Worm (Caenorhabditis elegans) whole organism, young adult: ENCODE results near the gene Y41D4B.24.

Experiments
- B0019.2 ChIP-seq: fragments of 200-800 bp; sonication (Bioruptor generic); conservative IDR thresholded peaks from 2 replicates; pipeline ENCODE4 v1.3.6; 2022; ENCODE audit warnings: missing genetic modification reagents, missing genetic modification characterization, missing compliant biosample characterization
- B0035.1 ChIP-seq: sonication (generic microtip); optimal IDR thresholded peaks from 2 replicates; lab custom pipeline; 2016; ENCODE audit warnings: missing genetic modification characterization, mild to moderate bottlenecking, missing compliant biosample characterization, missing genotype, missing genetic modification reagents
- B0261.1 ChIP-seq: sonication (generic microtip); optimal IDR thresholded peaks from 2 replicates; lab custom pipeline; 2016; ENCODE audit warnings: mild to moderate bottlenecking, missing genetic modification characterization, moderate library complexity, missing compliant biosample characterization
- F23B12.7 ChIP-seq: sonication (generic microtip); optimal IDR thresholded peaks from 2 replicates; lab custom pipeline; 2017; ENCODE audit warnings: missing genetic modification characterization, mild to moderate bottlenecking, missing compliant biosample characterization, antibody characterized with exemption, moderate library complexity; ENCODE audit not compliant: insufficient read depth
- F33H1.4 ChIP-seq: fragments of 200-800 bp; sonication (Bioruptor generic); IDR thresholded peaks from 2 replicates; pipeline ENCODE4 v1.3.6; 2022; ENCODE audit warnings: missing genetic modification reagents, missing genetic modification characterization, missing compliant biosample characterization
- F57A8.1 ChIP-seq: fragments of 200-800 bp; sonication (Bioruptor generic); optimal IDR thresholded peaks from 2 replicates; lab custom pipeline; 2018; ENCODE audit warnings: mild to moderate bottlenecking, missing genetic modification characterization, moderate library complexity, missing compliant biosample characterization
- Y79H2A.3 ChIP-seq: fragments of 200-800 bp; sonication (Bioruptor generic); conservative IDR thresholded peaks from 2 replicates; pipeline ENCODE4 v1.3.6; 2022; ENCODE audit warnings: missing genetic modification reagents, missing genetic modification characterization, missing compliant biosample characterization
- Y95B8A.8 ChIP-seq: fragments of 200-800 bp; sonication (Bioruptor generic); IDR thresholded peaks from 2 replicates; pipeline ENCODE4 v1.3.6; 2022; ENCODE audit warnings: missing genetic modification reagents, missing genetic modification characterization, missing compliant biosample characterization
- athp-1 ChIP-seq: sonication (generic microtip); optimal IDR thresholded peaks from 2 replicates; lab custom pipeline; 2017; ENCODE audit warnings: mild to moderate bottlenecking, missing genetic modification characterization, missing compliant biosample characterization
- attf-5 ChIP-seq: fragments of 200-800 bp; sonication (Bioruptor generic); optimal IDR thresholded peaks from 2 replicates; lab custom pipeline; 2018; ENCODE audit warnings: mild to moderate bottlenecking, missing genetic modification characterization, missing compliant biosample characterization
- ccch-3 ChIP-seq: fragments of 200-800 bp; sonication (Bioruptor generic); optimal IDR thresholded peaks from 2 replicates; lab custom pipeline; 2018; ENCODE audit warnings: mild to moderate bottlenecking, missing genetic modification characterization, missing compliant biosample characterization
- cebp-1 ChIP-seq, 2 experiments: fragments of 200-800 bp in 1 of 2; sonication (Bioruptor generic) in 1 of 2; sonication (generic microtip) in 1 of 2; IDR thresholded peaks in 1 of 2; optimal IDR thresholded peaks in 1 of 2; 2 replicates each; pipeline versions ENCODE4 v1.3.6 to Lab custom; 2017 to 2022; ENCODE audit warnings: missing compliant biosample characterization in 2 of 2, missing genetic modification characterization in 2 of 2, mild to moderate bottlenecking in 1 of 2, missing genetic modification reagents in 1 of 2, moderate library complexity in 1 of 2
- cebp-2 ChIP-seq: fragments of 200-800 bp; sonication (Bioruptor generic); IDR thresholded peaks from 2 replicates; pipeline ENCODE4 v1.3.6; 2022; ENCODE audit warnings: missing genetic modification characterization, missing compliant biosample characterization
- ceh-100 ChIP-seq: fragments of 200-800 bp; sonication (Bioruptor generic); IDR thresholded peaks from 2 replicates; pipeline ENCODE4 v1.3.6; 2022; ENCODE audit warnings: missing genetic modification reagents, missing genetic modification characterization, missing compliant biosample characterization
- ceh-79 ChIP-seq: sonication (generic microtip); optimal IDR thresholded peaks from 2 replicates; lab custom pipeline; 2017; ENCODE audit warnings: mild to moderate bottlenecking, missing genetic modification characterization, missing compliant biosample characterization
- ceh-91 ChIP-seq: fragments of 200-800 bp; sonication (Bioruptor generic); IDR thresholded peaks from 2 replicates; pipeline ENCODE4 v1.3.6; 2022; ENCODE audit warnings: missing genetic modification reagents, missing genetic modification characterization, missing compliant biosample characterization
- chd-7 ChIP-seq: sonication (generic microtip); optimal IDR thresholded peaks from 2 replicates; lab custom pipeline; 2016; ENCODE audit warnings: mild to moderate bottlenecking, missing genetic modification characterization, moderate library complexity, missing compliant biosample characterization
- dox-1 ChIP-seq: fragments of 200-800 bp; sonication (Bioruptor generic); IDR thresholded peaks from 2 replicates; pipeline ENCODE4 v1.3.6; 2022; ENCODE audit warnings: missing genetic modification reagents, missing genetic modification characterization, missing compliant biosample characterization
- dpl-1 ChIP-seq: fragments of 150-350 bp; optimal IDR thresholded peaks from 2 replicates; lab custom pipeline; 2014; ENCODE audit warnings: missing biosample characterization, missing genetic modification reagents, missing genetic modification characterization
- egl-44 ChIP-seq: fragments of 200-800 bp; sonication (Bioruptor generic); IDR thresholded peaks from 2 replicates; pipeline ENCODE4 v1.3.6; 2022; ENCODE audit warnings: missing genetic modification reagents, missing genetic modification characterization, missing compliant biosample characterization
- ets-4 ChIP-seq: fragments of 200-800 bp; sonication (Bioruptor generic); optimal IDR thresholded peaks from 2 replicates; lab custom pipeline; 2018; ENCODE audit warnings: mild to moderate bottlenecking, missing genetic modification characterization, missing compliant biosample characterization
- lin-26 ChIP-seq: fragments of 200-800 bp; sonication (Bioruptor generic); IDR thresholded peaks from 2 replicates; pipeline ENCODE4 v1.3.6; 2022; ENCODE audit warnings: missing genetic modification reagents, missing genetic modification characterization, missing compliant biosample characterization
- lsl-1 ChIP-seq: fragments of 200-800 bp; sonication (Bioruptor generic); optimal IDR thresholded peaks from 2 replicates; lab custom pipeline; 2018; ENCODE audit warnings: mild to moderate bottlenecking, missing genetic modification characterization, moderate library complexity, missing compliant biosample characterization
- madf-3 ChIP-seq: fragments of 200-800 bp; sonication (Bioruptor generic); IDR thresholded peaks from 2 replicates; pipeline ENCODE4 v1.3.6; 2022; ENCODE audit warnings: missing genetic modification reagents, missing genetic modification characterization, missing compliant biosample characterization
- nfya-1 ChIP-seq: sonication (generic microtip); optimal IDR thresholded peaks from 2 replicates; lab custom pipeline; 2017; ENCODE audit warnings: antibody characterized with exemption, missing compliant biosample characterization, missing genetic modification characterization, borderline replicate concordance; ENCODE audit not compliant: insufficient read depth
- nfyb-1 ChIP-seq: fragments of 200-800 bp; sonication (Bioruptor generic); IDR thresholded peaks from 2 replicates; pipeline ENCODE4 v1.3.6; 2022; ENCODE audit warnings: missing genetic modification reagents, missing genetic modification characterization, missing compliant biosample characterization
- rcor-1 ChIP-seq: fragments of 200-800 bp; sonication (Bioruptor generic); IDR thresholded peaks from 2 replicates; pipeline ENCODE4 v1.3.6; 2022; ENCODE audit warnings: missing genetic modification reagents, missing genetic modification characterization, missing compliant biosample characterization
- snpc-4 ChIP-seq, 5 experiments: fragments of 150-350 bp in 1 of 5; sonication (generic microtip) in 4 of 5; optimal IDR thresholded peaks; 2 replicates each; lab custom pipeline; 2014 to 2018; ENCODE audit warnings: missing genetic modification characterization in 5 of 5, missing biosample characterization in 3 of 5, antibody characterized with exemption in 2 of 5, mild to moderate bottlenecking in 2 of 5, missing compliant biosample characterization in 2 of 5, missing genotype in 2 of 5, moderate library complexity in 2 of 5, missing genetic modification reagents in 1 of 5
- tbp1 ChIP-seq: fragments of 200-800 bp; sonication (Bioruptor generic); optimal IDR thresholded peaks from 2 replicates; lab custom pipeline; 2018; ENCODE audit warnings: mild to moderate bottlenecking, missing genetic modification characterization, missing compliant biosample characterization
- zfh-2 ChIP-seq: fragments of 200-800 bp; sonication (Bioruptor generic); conservative IDR thresholded peaks from 2 replicates; pipeline ENCODE4 v1.3.6; 2022; ENCODE audit warnings: missing genetic modification reagents, missing genetic modification characterization, missing compliant biosample characterization
- ztf-25 ChIP-seq: fragments of 200-800 bp; sonication (Bioruptor generic); IDR thresholded peaks from 2 replicates; pipeline ENCODE4 v1.3.6; 2022; ENCODE audit warnings: missing genetic modification reagents, missing genetic modification characterization, missing compliant biosample characterization
- ztf-3 ChIP-seq: fragments of 200-800 bp; sonication (Bioruptor generic); optimal IDR thresholded peaks from 2 replicates; lab custom pipeline; 2018; ENCODE audit warnings: mild to moderate bottlenecking, missing genetic modification characterization, missing compliant biosample characterization

Gene Y41D4B.24

ce11 chrIV:1691651-1692050 is 9.7 kb upstream of the Y41D4B.24 start:
- TF ChIP-seq rcor-1 (GFP tag; lab: Robert Waterston, UW) (no peak), lsl-1 (GFP tag; lab: Kevin White, UChicago) (no peak), madf-3 (GFP tag; lab: Robert Waterston, UW) (no peak), F33H1.4 (GFP tag; lab: Robert Waterston, UW) (no peak), lin-26 (GFP tag; lab: Robert Waterston, UW) (no peak), egl-44 (GFP tag; lab: Robert Waterston, UW) (no peak), attf-5 (GFP tag; lab: Kevin White, UChicago) (no peak), athp-1 (tag; lab: Kevin White, UChicago) (no peak), Y95B8A.8 (GFP tag; lab: Robert Waterston, UW) (no peak), B0261.1 (no peak), Y79H2A.3 (GFP tag; lab: Robert Waterston, UW) (no peak), tbp1 (GFP tag; lab: Kevin White, UChicago) (no peak), dpl-1 (GFP tag; lab: Kevin White, UChicago) (no peak), nfya-1 (no peak), ets-4 (GFP tag; lab: Kevin White, UChicago) (no peak), chd-7 (tag; lab: Kevin White, UChicago) (no peak), B0035.1 (no peak), snpc-4 (GFP tag; optimal IDR thresholded peaks at IDR 0.05; lab: Kevin White, UChicago) (no peak), snpc-4 (tag; optimal IDR thresholded peaks at IDR 0.05; lab: Kevin White, UChicago) (no peak)

- TF ChIP-seq ceh-100 (GFP tag; lab: Robert Waterston, UW) = peak; percentile 87
- no peak for TF ChIP-seq cebp-1 (GFP tag; IDR thresholded peaks at IDR 0.05; lab: Robert Waterston, UW)
- no peak for TF ChIP-seq cebp-1 (tag; optimal IDR thresholded peaks at IDR 0.05; lab: Kevin White, UChicago)
These were observed 5.2 kb upstream of the Y41D4B.24 start for ce11 chrIV:1687151-1687550.

- TF ChIP-seq F57A8.1 (GFP tag; lab: Kevin White, UChicago) = no peak
- TF ChIP-seq cebp-2 (GFP tag; lab: Robert Waterston, UW) = no peak
- TF ChIP-seq attf-5 (GFP tag; lab: Kevin White, UChicago) = no peak
- TF ChIP-seq, all 124 proteins: peak for 0
These were observed 2.7 kb downstream of the Y41D4B.24 start for ce11 chrIV:1679227-1679626.

ce11 chrIV:1676926-1677325 is 5.0 kb downstream of the Y41D4B.24 start:
- TF ChIP-seq ccch-3 (GFP tag; lab: Kevin White, UChicago) (no peak), F23B12.7 (no peak), nfyb-1 (no peak), ztf-3 (GFP tag; lab: Kevin White, UChicago) (no peak), dox-1 (GFP tag; lab: Robert Waterston, UW) (no peak), zfh-2 (GFP tag; lab: Robert Waterston, UW) (no peak), ceh-79 (tag; lab: Kevin White, UChicago) (no peak), ceh-91 (GFP tag; lab: Robert Waterston, UW) (no peak), B0019.2 (GFP tag; lab: Robert Waterston, UW) (no peak), ztf-25 (GFP tag; lab: Robert Waterston, UW) (no peak)
